Fruit fly (Drosophila melanogaster) S2 (cell line): ENCODE results near the gene ear.

Experiments
- CG8478 ChIP-seq: fragments of >200 bp; optimal IDR thresholded peaks from 2 replicates; lab custom pipeline; 2018
- CTCF ChIP-seq, 2 experiments: fragments of >200 bp; optimal IDR thresholded peaks; 2 replicates each; lab custom pipeline; 2018

DNA sequence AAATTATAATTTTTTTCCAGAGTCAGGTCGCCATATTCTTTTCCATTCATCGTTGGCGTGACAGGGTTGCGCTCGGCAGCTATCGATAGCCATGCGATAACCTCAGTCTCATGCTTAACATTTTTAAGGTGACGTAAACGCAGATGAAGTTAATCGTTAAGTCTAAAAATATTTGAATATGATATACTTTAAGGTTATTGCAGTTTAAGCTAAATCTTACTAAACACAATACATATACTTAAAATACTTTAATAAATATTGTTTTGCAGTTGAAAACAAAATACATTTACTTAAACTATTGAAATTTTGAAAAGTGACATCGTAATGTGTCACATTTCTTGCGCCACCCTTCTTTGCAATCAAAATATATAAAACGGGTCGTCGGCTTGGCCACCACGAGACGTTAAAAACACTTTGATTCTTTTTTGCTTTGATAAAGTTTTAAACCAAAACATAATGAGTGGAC lies 45.4 kb upstream of the ear start, which contains the start of the genes Cp190 and CG4338:
- no peak for TF ChIP-seq CG8478
- no peak for TF ChIP-seq CTCF (optimal IDR thresholded peaks at IDR 0.05; lab: Kevin White, UChicago)
